Fruit fly (Drosophila melanogaster): Measurements from ENCODE around the gene CG1965.

Gene CG1965

dm6 chr3R:7067092-7067491 lies at the start of gene CG1965, which contains the start of gene CG1105 (continued):
- TF ChIP-seq eg (GFP tag; IDR thresholded peaks at IDR 0.05) (peak; percentile 85), Met (GFP tag; optimal IDR thresholded peaks at IDR 0.05) (peak; percentile 86), Smox (GFP tag; optimal IDR thresholded peaks at IDR 0.05) (peak; percentile 89), CG8119 (GFP tag; IDR thresholded peaks at IDR 0.05) (peak; percentile 65; the same call in 2 of the 3 replicates), Sox15 (GFP tag; optimal IDR thresholded peaks at IDR 0.05) (peak; percentile 90), CG31627 (GFP tag; optimal IDR thresholded peaks at IDR 0.05) (peak; percentile 94), OdsH (GFP tag; optimal IDR thresholded peaks at IDR 0.05) (peak; percentile 90), CG15336 (GFP tag; IDR thresholded peaks at IDR 0.05) (peak; percentile 72)

dm6 chr3R:7024574-7024973 lies 42.6 kb upstream of the CG1965 start:
- TF ChIP-seq CG1621 (tag; optimal IDR thresholded peaks at IDR 0.05): peak; percentile 87
- TF ChIP-seq svp (GFP tag): peak; percentile 73
- TF ChIP-seq CG8119 (GFP tag; IDR thresholded peaks at IDR 0.05): peak; percentile 72
- peak; percentile 82 for TF ChIP-seq Smox (GFP tag; optimal IDR thresholded peaks at IDR 0.05)
- TF ChIP-seq CG3919 (GFP tag; optimal IDR thresholded peaks at IDR 0.05): peak; percentile 61
- TF ChIP-seq Blimp-1 (GFP tag; optimal IDR thresholded peaks at IDR 0.05): no peak
- peak; percentile 79 for TF ChIP-seq Ets21C (GFP tag; optimal IDR thresholded peaks at IDR 0.05)
- no peak for TF ChIP-seq CG6276 (GFP tag; optimal IDR thresholded peaks at IDR 0.05)
- no peak; the same call in none of the 2 replicates for TF ChIP-seq Gug (GFP tag; IDR thresholded peaks at IDR 0.05)
- TF ChIP-seq Sox102F (GFP tag; optimal IDR thresholded peaks at IDR 0.05): peak; percentile 81
- TF ChIP-seq Eip93F (GFP tag; optimal IDR thresholded peaks at IDR 0.05): no peak
- TF ChIP-seq CG8319 (GFP tag; optimal IDR thresholded peaks at IDR 0.05): peak; percentile 63
- peak; percentile 80 for TF ChIP-seq pdm3 (GFP tag; optimal IDR thresholded peaks at IDR 0.05)
- no peak for TF ChIP-seq CG11762 (GFP tag; optimal IDR thresholded peaks at IDR 0.05; ENCODE audit: insufficient read depth)
- TF ChIP-seq esn (GFP tag; optimal IDR thresholded peaks at IDR 0.05): peak; percentile 87
- no peak for TF ChIP-seq CG6854 (GFP tag; optimal IDR thresholded peaks at IDR 0.05)
- peak; percentile 64 for TF ChIP-seq net (GFP tag; optimal IDR thresholded peaks at IDR 0.05)
- TF ChIP-seq CG34406 (GFP tag; optimal IDR thresholded peaks at IDR 0.05): peak; percentile 71
- no peak for TF ChIP-seq fkh (GFP tag; optimal IDR thresholded peaks at IDR 0.05)
- peak; percentile 70 for TF ChIP-seq CG8632 (GFP tag; optimal IDR thresholded peaks at IDR 0.05)
- peak; percentile 68 for TF ChIP-seq Hr4 (GFP tag; optimal IDR thresholded peaks at IDR 0.05)
- TF ChIP-seq CG4318 (GFP tag; optimal IDR thresholded peaks at IDR 0.05): peak; percentile 32
- peak; percentile 15 for TF ChIP-seq dac (GFP tag; optimal IDR thresholded peaks at IDR 0.05)
- peak; percentile 84 for TF ChIP-seq Met (GFP tag; optimal IDR thresholded peaks at IDR 0.05)
- TF ChIP-seq CG3032 (tag; optimal IDR thresholded peaks at IDR 0.05): peak; percentile 61
- peak; percentile 69 for TF ChIP-seq topi (GFP tag; optimal IDR thresholded peaks at IDR 0.05)
- TF ChIP-seq Sox15 (GFP tag; optimal IDR thresholded peaks at IDR 0.05): peak; percentile 59
- peak; percentile 60 for TF ChIP-seq CG9139 (GFP tag; optimal IDR thresholded peaks at IDR 0.05)
- TF ChIP-seq Lpt (GFP tag; optimal IDR thresholded peaks at IDR 0.05): peak; percentile 73
- TF ChIP-seq Hr38 (GFP tag; optimal IDR thresholded peaks at IDR 0.05): no peak
- TF ChIP-seq CG6792 (GFP tag; optimal IDR thresholded peaks at IDR 0.05): peak; percentile 81
- peak; percentile 90 for TF ChIP-seq Sox14 (GFP tag; optimal IDR thresholded peaks at IDR 0.05)
- TF ChIP-seq acj6 (GFP tag; optimal IDR thresholded peaks at IDR 0.05): peak; percentile 86
- peak; percentile 87 for TF ChIP-seq Eip75B (GFP tag; optimal IDR thresholded peaks at IDR 0.05)
- TF ChIP-seq Eip78C (GFP tag): peak; percentile 96
- peak; percentile 82 for TF ChIP-seq CG31627 (GFP tag; optimal IDR thresholded peaks at IDR 0.05)
- peak; percentile 84 for TF ChIP-seq achi (GFP tag; optimal IDR thresholded peaks at IDR 0.05)
- TF ChIP-seq fd59A (GFP tag; optimal IDR thresholded peaks at IDR 0.05): peak; percentile 86
- peak; percentile 46 for TF ChIP-seq cyc (GFP tag; optimal IDR thresholded peaks at IDR 0.05)
- no peak for TF ChIP-seq CG11902 (GFP tag; optimal IDR thresholded peaks at IDR 0.05)
- TF ChIP-seq CG6808 (GFP tag; optimal IDR thresholded peaks at IDR 0.05): peak; percentile 24
- peak; percentile 85 for TF ChIP-seq dsx (GFP tag; optimal IDR thresholded peaks at IDR 0.05; ENCODE audit: poor library complexity, severe bottlenecking)
- TF ChIP-seq CG6163 (GFP tag; IDR thresholded peaks at IDR 0.05): peak; percentile 77
- TF ChIP-seq ss (GFP tag; optimal IDR thresholded peaks at IDR 0.05): peak; percentile 78 to 87
- TF ChIP-seq CG10631 (GFP tag; optimal IDR thresholded peaks at IDR 0.05): peak; percentile 92
- no peak for TF ChIP-seq eg (GFP tag; IDR thresholded peaks at IDR 0.05)
- peak; percentile 67 to 75 for TF ChIP-seq salr (GFP tag; optimal IDR thresholded peaks at IDR 0.05)

Measured in whole organism, prepupa.